Fruit fly (Drosophila melanogaster) whole organism, prepupa: Measurements from ENCODE around the gene Rsf1.

Experiments
- Blimp-1 ChIP-seq: fragments of 200-800 bp; sonication (Bioruptor generic); optimal IDR thresholded peaks from 3 replicates; lab custom pipeline; 2017; ENCODE audit warnings: missing biosample characterization, missing genetic modification characterization, mild to moderate bottlenecking, moderate library complexity, missing genetic modification reagents
- CG10631 ChIP-seq: fragments of 200-800 bp; sonication (Bioruptor generic); optimal IDR thresholded peaks from 2 replicates; lab custom pipeline; 2016; ENCODE audit warnings: missing biosample characterization, missing genetic modification characterization
- CG11294 ChIP-seq: fragments of 200-800 bp; sonication (Bioruptor generic); IDR thresholded peaks from 2 replicates; pipeline ENCODE4 v1.3.6; 2022; ENCODE audit warnings: missing biosample characterization, missing genetic modification characterization
- CG11902 ChIP-seq: fragments of 200-800 bp; sonication (Bioruptor generic); optimal IDR thresholded peaks from 3 replicates; lab custom pipeline; 2016; ENCODE audit warnings: missing biosample characterization, missing genetic modification characterization
- CG1621 ChIP-seq: fragments of 200-800 bp; sonication (Bioruptor generic); optimal IDR thresholded peaks from 3 replicates; lab custom pipeline; 2018; ENCODE audit warnings: missing biosample characterization, mild to moderate bottlenecking, missing genetic modification characterization
- CG3032 ChIP-seq: fragments of 200-800 bp; optimal IDR thresholded peaks from 2 replicates; lab custom pipeline; 2019; ENCODE audit warnings: missing biosample characterization, mild to moderate bottlenecking, missing genetic modification characterization, moderate library complexity
- CG31627 ChIP-seq: fragments of 200-800 bp; sonication (Bioruptor generic); optimal IDR thresholded peaks from 3 replicates; lab custom pipeline; 2016; ENCODE audit warnings: missing biosample characterization, missing genetic modification characterization
- CG32006 ChIP-seq: fragments of 200-800 bp; sonication (Bioruptor generic); optimal IDR thresholded peaks from 3 replicates; lab custom pipeline; 2017; ENCODE audit warnings: missing biosample characterization, mild to moderate bottlenecking, missing genetic modification characterization
- CG34406 ChIP-seq: fragments of 200-800 bp; sonication (Bioruptor generic); optimal IDR thresholded peaks from 3 replicates; lab custom pipeline; 2016; ENCODE audit warnings: missing biosample characterization, missing genetic modification characterization
- CG6276 ChIP-seq: fragments of 200-800 bp; sonication (Bioruptor generic); optimal IDR thresholded peaks from 2 replicates; lab custom pipeline; 2017; ENCODE audit warnings: missing biosample characterization, mild to moderate bottlenecking, missing genetic modification characterization
- CG6792 ChIP-seq: fragments of 200-800 bp; sonication (Bioruptor generic); optimal IDR thresholded peaks from 3 replicates; lab custom pipeline; 2016; ENCODE audit warnings: missing biosample characterization, missing genetic modification characterization
- CG6854 ChIP-seq: fragments of 200-800 bp; sonication (Bioruptor generic); optimal IDR thresholded peaks from 2 replicates; lab custom pipeline; 2017; ENCODE audit warnings: missing biosample characterization, mild to moderate bottlenecking, missing genetic modification characterization
- CG8319 ChIP-seq: fragments of 200-800 bp; sonication (Bioruptor generic); optimal IDR thresholded peaks from 3 replicates; lab custom pipeline; 2016; ENCODE audit warnings: missing biosample characterization, missing genetic modification characterization
- CG9139 ChIP-seq: fragments of 200-800 bp; sonication (Bioruptor generic); optimal IDR thresholded peaks from 3 replicates; lab custom pipeline; 2017; ENCODE audit warnings: missing biosample characterization, mild to moderate bottlenecking, missing genetic modification characterization
- Eip78C ChIP-seq: fragments of 200-800 bp; sonication (Bioruptor generic); peaks from one replicate; lab custom pipeline; 2016; ENCODE audit warnings: missing biosample characterization, missing genetic modification characterization
- Ets96B ChIP-seq: fragments of 200-800 bp; optimal IDR thresholded peaks from 2 replicates; lab custom pipeline; 2019; ENCODE audit warnings: missing biosample characterization, mild to moderate bottlenecking, missing genetic modification characterization, moderate library complexity
- Hr38 ChIP-seq: sonication (Bioruptor generic); optimal IDR thresholded peaks from 2 replicates; lab custom pipeline; 2016; ENCODE audit warnings: missing biosample characterization, missing genetic modification characterization
- Hr39 ChIP-seq: fragments of 200-800 bp; sonication (Bioruptor generic); optimal IDR thresholded peaks from 2 replicates; lab custom pipeline; 2016; ENCODE audit warnings: missing biosample characterization, missing genetic modification characterization
- Hr4 ChIP-seq: fragments of 200-800 bp; sonication (Bioruptor generic); optimal IDR thresholded peaks from 3 replicates; lab custom pipeline; 2016; ENCODE audit warnings: missing biosample characterization, missing genetic modification characterization
- Smox ChIP-seq: fragments of 200-800 bp; sonication (Bioruptor generic); optimal IDR thresholded peaks from 3 replicates; lab custom pipeline; 2016; ENCODE audit warnings: missing biosample characterization, missing genetic modification characterization
- acj6 ChIP-seq: fragments of 200-800 bp; sonication (Bioruptor generic); optimal IDR thresholded peaks from 3 replicates; lab custom pipeline; 2016; ENCODE audit warnings: missing biosample characterization, missing genetic modification characterization
- cyc ChIP-seq: fragments of 200-800 bp; sonication (Bioruptor generic); optimal IDR thresholded peaks from 3 replicates; lab custom pipeline; 2016; ENCODE audit warnings: missing biosample characterization, missing genetic modification characterization
- dac ChIP-seq: fragments of 200-800 bp; sonication (Bioruptor generic); optimal IDR thresholded peaks from 2 replicates; lab custom pipeline; 2017; ENCODE audit warnings: missing biosample characterization, mild to moderate bottlenecking, missing genetic modification characterization
- dsx ChIP-seq: fragments of 200-800 bp; optimal IDR thresholded peaks from 3 replicates; lab custom pipeline; 2019; ENCODE audit warnings: missing biosample characterization, mild to moderate bottlenecking, missing genetic modification characterization, moderate library complexity; ENCODE audit not compliant: poor library complexity, severe bottlenecking
- esn ChIP-seq: fragments of 200-800 bp; sonication (Bioruptor generic); optimal IDR thresholded peaks from 2 replicates; lab custom pipeline; 2016; ENCODE audit warnings: missing biosample characterization, mild to moderate bottlenecking, missing genetic modification characterization, moderate library complexity
- fd59A ChIP-seq: fragments of 200-800 bp; sonication (Bioruptor generic); optimal IDR thresholded peaks from 2 replicates; lab custom pipeline; 2017; ENCODE audit warnings: missing biosample characterization, mild to moderate bottlenecking, missing genetic modification characterization, missing genetic modification reagents
- fkh ChIP-seq: fragments of 200-800 bp; sonication (Bioruptor generic); optimal IDR thresholded peaks from 3 replicates; lab custom pipeline; 2017; ENCODE audit warnings: missing biosample characterization, mild to moderate bottlenecking, missing genetic modification characterization, moderate library complexity
- net ChIP-seq: fragments of 200-800 bp; sonication (Bioruptor generic); optimal IDR thresholded peaks from 3 replicates; lab custom pipeline; 2016; ENCODE audit warnings: missing biosample characterization, missing genetic modification characterization
- pdm3 ChIP-seq: fragments of 200-800 bp; sonication (Bioruptor generic); optimal IDR thresholded peaks from 3 replicates; lab custom pipeline; 2016; ENCODE audit warnings: missing biosample characterization, missing genetic modification characterization
- spab ChIP-seq: fragments of 200-800 bp; sonication (Bioruptor generic); optimal IDR thresholded peaks from 2 replicates; lab custom pipeline; 2017; ENCODE audit warnings: missing biosample characterization, mild to moderate bottlenecking, missing genetic modification characterization, missing genetic modification reagents
- ss ChIP-seq, 2 experiments: fragments of 200-800 bp; sonication (Bioruptor generic); optimal IDR thresholded peaks; 2 replicates in 1 of 2; 3 replicates in 1 of 2; lab custom pipeline; 2017 to 2018; ENCODE audit warnings: mild to moderate bottlenecking in 2 of 2, missing biosample characterization in 2 of 2, missing genetic modification characterization in 2 of 2, moderate library complexity in 1 of 2
- topi ChIP-seq: fragments of 200-800 bp; sonication (Bioruptor generic); optimal IDR thresholded peaks from 3 replicates; lab custom pipeline; 2016; ENCODE audit warnings: missing biosample characterization, missing genetic modification characterization

Rsf1 gene

DNA sequence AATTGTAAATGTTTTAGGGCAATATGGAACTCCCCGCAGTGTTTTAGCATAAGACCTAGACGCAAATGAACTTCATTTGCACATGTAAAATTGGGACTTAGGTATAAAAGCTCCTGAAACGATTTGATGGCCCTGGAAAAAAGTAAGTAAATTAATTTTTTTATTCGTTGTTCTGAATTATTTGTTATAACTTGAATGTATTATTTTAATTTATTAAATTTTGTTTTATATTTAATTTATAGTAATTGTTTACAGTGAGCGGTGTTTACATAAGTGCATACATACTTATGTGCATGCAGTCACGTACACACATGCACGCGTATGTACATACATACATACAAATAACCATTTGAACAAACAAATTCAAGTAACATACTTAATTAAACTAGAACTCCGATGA lies 13.1 kb upstream of the Rsf1 start (continued):
- no peak for TF ChIP-seq pdm3 (GFP tag; lab: Kevin White, UChicago)

DNA sequence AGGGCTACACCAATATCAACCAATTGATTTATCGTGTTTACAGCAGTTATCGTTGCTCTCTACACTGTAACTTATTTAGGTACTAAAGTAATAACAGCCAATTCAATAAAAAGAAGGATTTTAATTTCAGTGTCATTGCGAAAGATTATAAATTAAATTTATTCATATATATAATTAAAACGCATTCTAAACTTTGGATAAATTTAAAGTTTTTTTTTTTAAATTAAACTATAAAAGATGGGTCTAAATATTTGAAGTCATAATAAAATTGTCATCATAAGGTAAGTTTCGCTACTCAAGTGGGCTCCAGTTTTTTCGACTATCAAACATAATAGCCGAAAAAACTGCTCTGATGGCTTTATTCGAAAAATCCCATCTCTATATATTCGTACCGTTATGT lies 8.9 kb upstream of the Rsf1 start, which contains the start of gene trk:
trk (minus strand) TSS at position 101 of the 400 bp plus-strand sequence.
- TF ChIP-seq Smox = no peak
- TF ChIP-seq Hr39 = no peak
- TF ChIP-seq spab (GFP tag; lab: Kevin White, UChicago) = no peak
- no peak for TF ChIP-seq CG10631 (GFP tag; lab: Kevin White, UChicago)
- no peak for TF ChIP-seq Hr4 (GFP tag; lab: Kevin White, UChicago)
- no peak for TF ChIP-seq CG6854 (GFP tag; lab: Kevin White, UChicago)

DNA sequence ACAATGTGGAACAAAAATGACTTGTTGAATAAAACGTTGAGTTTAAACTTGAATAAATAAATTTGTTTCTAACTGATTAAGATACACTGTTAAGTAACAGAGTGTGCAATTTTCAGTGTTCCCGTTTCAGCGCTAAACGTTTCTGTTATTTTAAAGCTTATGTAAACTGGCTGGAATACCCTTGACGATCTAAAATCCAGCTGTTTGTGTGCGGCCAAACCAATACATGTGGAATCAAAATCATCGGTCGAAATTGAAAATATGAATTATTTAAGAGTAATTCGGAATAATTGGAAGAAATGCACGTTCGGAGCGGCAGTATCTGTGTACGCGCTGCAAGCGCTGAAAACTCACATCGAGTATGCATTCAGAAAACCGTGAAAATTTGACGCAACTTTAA lies 6.5 kb upstream of the Rsf1 start, which contains the start of gene Mulk:
Mulk (plus strand) TSS at position 198 of the 400 bp plus-strand sequence.
- no peak for TF ChIP-seq dsx
- TF ChIP-seq ss (GFP tag; optimal IDR thresholded peaks at IDR 0.05; lab: Kevin White, UChicago) = no peak
- TF ChIP-seq spab (GFP tag; lab: Kevin White, UChicago) = no peak
- no peak for TF ChIP-seq CG8319
- no peak for TF ChIP-seq esn (GFP tag; lab: Kevin White, UChicago)
- no peak for TF ChIP-seq CG31627 (GFP tag; lab: Kevin White, UChicago)
- TF ChIP-seq fkh (GFP tag; lab: Kevin White, UChicago) = no peak
- no peak for TF ChIP-seq fd59A (GFP tag; lab: Kevin White, UChicago)
- TF ChIP-seq Ets96B (tag; lab: Kevin White, UChicago) = no peak
- no peak for TF ChIP-seq topi (GFP tag; lab: Kevin White, UChicago)
- no peak for TF ChIP-seq Blimp-1 (GFP tag; lab: Kevin White, UChicago)
- TF ChIP-seq Eip78C (GFP tag; lab: Kevin White, UChicago) = no peak
- TF ChIP-seq Hr38 (GFP tag; lab: Kevin White, UChicago) = no peak
- no peak for TF ChIP-seq CG11294 (GFP tag; lab: Robert Waterston, UW)
- TF ChIP-seq CG6854 (GFP tag; lab: Kevin White, UChicago) = no peak
- TF ChIP-seq net (GFP tag; lab: Kevin White, UChicago) = no peak
- no peak for TF ChIP-seq CG32006 (GFP tag; lab: Kevin White, UChicago)
- TF ChIP-seq CG3032 (tag; lab: Kevin White, UChicago) = no peak
- TF ChIP-seq, all 60 proteins: peak for 0

DNA sequence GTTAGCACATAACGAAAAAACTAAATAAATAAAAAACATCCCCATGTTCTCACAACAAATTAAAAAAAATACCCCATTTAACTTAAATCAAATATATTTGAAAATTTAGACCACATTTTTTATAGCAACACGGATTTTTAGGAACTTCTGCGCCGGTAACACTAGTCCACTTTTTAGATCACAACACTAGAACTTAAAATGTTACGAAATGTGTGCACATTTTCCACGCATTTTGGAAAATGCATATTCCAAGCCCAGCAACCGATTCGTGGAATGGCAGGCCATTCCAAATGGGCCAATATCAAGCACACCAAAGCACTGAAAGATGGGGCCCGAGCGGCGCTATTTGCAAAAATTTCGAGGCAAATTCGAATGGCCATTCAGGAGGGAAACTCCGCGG lies 5.3 kb upstream of the Rsf1 start, which contains the start of gene CG4957:
CG4957 (plus strand) TSS at position 185 of the 400 bp plus-strand sequence.
- no peak for TF ChIP-seq Ets96B (tag; lab: Kevin White, UChicago)
- TF ChIP-seq dac (GFP tag; lab: Kevin White, UChicago) = no peak
- no peak for TF ChIP-seq dsx
- TF ChIP-seq CG9139 (GFP tag; lab: Kevin White, UChicago) = no peak
- no peak for TF ChIP-seq esn (GFP tag; lab: Kevin White, UChicago)
- no peak for TF ChIP-seq CG34406 (GFP tag; lab: Kevin White, UChicago)
- TF ChIP-seq fkh (GFP tag; lab: Kevin White, UChicago) = no peak
- TF ChIP-seq CG11902 = no peak
- no peak for TF ChIP-seq fd59A (GFP tag; lab: Kevin White, UChicago)
- TF ChIP-seq CG11294 (GFP tag; lab: Robert Waterston, UW) = no peak
- no peak for TF ChIP-seq CG6792
- no peak for TF ChIP-seq acj6 (GFP tag; lab: Kevin White, UChicago)
- no peak for TF ChIP-seq CG6276 (GFP tag; lab: Kevin White, UChicago)
- no peak for TF ChIP-seq CG1621 (tag; lab: Kevin White, UChicago)
- no peak for TF ChIP-seq cyc (GFP tag; lab: Kevin White, UChicago)
- TF ChIP-seq, all 60 proteins: peak for 0

DNA sequence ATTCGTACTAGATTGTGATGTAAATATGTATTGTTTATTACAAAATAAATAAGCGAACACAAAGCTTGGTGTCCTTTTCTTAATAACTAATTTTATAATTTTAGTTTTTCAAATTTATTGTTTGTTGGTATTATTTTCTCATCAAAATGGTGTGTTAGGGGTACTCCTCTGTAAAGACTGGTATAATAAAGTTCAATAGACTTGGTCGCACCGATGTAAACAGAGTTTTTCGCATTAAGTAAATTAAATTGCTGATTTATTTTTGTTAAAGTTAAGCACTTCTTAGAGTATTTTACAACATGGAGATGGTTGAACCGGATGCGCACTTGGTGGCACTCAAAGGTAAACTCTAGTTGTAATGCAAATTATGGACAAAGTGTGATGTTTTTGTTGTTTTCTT lies 3.2 kb upstream of the Rsf1 start, which contains the start of gene CG4953:
CG4953 (plus strand) TSS at position 193 of the 400 bp plus-strand sequence.
- TF ChIP-seq dsx (no peak), fkh (GFP tag; lab: Kevin White, UChicago) (peak; percentile 78), net (GFP tag; lab: Kevin White, UChicago) (no peak), CG34406 (GFP tag; lab: Kevin White, UChicago) (no peak), CG9139 (GFP tag; lab: Kevin White, UChicago) (no peak)
